Worm (Caenorhabditis elegans): Measurements from ENCODE around the gene fbxb-95.

ce11 chrII:1889071-1889470 lies 34.9 kb downstream of the fbxb-95 start, which contains the start of gene math-8:
- TF ChIP-seq nhr-232 (tag; optimal IDR thresholded peaks at IDR 0.05) (no peak), K02D7.2 (tag; optimal IDR thresholded peaks at IDR 0.05) (no peak), elt-4 (tag; optimal IDR thresholded peaks at IDR 0.05) (no peak), hlh-30 (tag; optimal IDR thresholded peaks at IDR 0.05; ENCODE audit: insufficient read depth) (no peak), elt-2 (tag; optimal IDR thresholded peaks at IDR 0.05) (no peak), ceh-9 (tag; optimal IDR thresholded peaks at IDR 0.05) (no peak)

Measured in whole organism, late embryonic.